Fruit fly (Drosophila melanogaster): ENCODE measurements around the gene Svil.

Svil gene

DNA sequence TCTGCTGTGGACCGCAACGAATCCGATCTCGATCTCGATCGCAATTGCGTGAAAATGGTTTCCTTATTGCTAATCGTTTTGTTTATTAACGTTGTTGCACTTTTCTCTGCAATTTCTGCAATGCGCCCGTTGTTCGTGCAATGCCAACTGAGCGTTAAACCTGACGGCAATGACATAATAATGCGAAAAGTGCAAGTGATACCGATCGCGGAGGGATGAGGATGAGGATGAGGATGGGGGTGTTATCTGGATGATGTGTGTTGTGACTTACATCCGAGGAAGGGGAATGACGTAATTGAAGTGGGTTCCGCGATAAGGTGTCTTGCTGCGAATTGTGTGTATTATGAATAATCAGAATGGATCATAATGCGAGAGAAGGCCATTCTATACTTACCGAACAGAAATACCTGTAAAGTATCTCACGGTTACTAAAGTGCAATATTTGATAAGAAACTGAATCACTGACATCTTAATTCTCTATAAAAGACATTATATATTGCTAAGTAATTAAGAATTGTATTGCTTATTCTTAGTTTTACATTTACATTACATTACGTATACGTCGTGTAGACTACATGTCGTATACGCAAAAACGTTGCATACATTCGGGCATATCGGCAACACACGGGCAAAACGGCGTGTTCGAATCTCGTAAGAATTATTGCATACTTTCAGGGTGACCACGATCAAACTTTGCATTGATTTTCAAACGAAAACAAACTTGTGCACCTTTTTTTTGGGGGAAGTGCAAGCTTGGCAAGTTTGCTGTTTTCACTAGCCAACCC, 108.1 kb downstream of the Svil start:
- peak; percentile 62 for TF ChIP-seq Eip78C (GFP tag)
- 0 out of 3 replicates have a peak, but pooled peaks have one; percentile 41 for TF ChIP-seq CG6163 (GFP tag; IDR thresholded peaks at IDR 0.05)
- peak; percentile 65 for TF ChIP-seq svp (GFP tag)
- no peak for TF ChIP-seq fkh (GFP tag; optimal IDR thresholded peaks at IDR 0.05)
- peak; percentile 38 for TF ChIP-seq Blimp-1 (GFP tag; optimal IDR thresholded peaks at IDR 0.05)

DNA sequence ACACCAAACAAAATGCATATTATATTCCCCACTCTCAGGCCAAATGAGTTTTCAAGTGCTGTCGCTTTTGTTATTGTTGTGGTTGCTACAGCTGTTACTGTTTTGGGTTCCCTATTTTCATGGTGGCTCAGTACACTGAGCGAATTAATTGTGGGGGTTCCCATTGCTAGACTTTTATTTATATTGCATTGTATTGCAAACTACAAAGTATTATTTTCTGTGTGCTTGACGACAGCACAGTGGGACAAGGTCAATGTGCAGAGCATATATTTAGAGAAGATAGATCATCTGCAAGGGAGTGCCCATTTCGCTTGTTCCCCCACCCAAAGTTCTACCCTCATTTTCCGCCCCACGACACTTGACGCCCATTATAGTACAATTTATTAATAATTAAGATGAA, 109.0 kb downstream of the Svil start:
- TF ChIP-seq Lpt (GFP tag; optimal IDR thresholded peaks at IDR 0.05) (no peak), eg (GFP tag; IDR thresholded peaks at IDR 0.05) (0 out of 3 replicates have a peak, but pooled peaks have one; percentile 30), topi (GFP tag; optimal IDR thresholded peaks at IDR 0.05) (peak; percentile 26), CG7368 (GFP tag; optimal IDR thresholded peaks at IDR 0.05) (peak; percentile 5), CG11294 (GFP tag; IDR thresholded peaks at IDR 0.05) (no peak), CG34406 (GFP tag; optimal IDR thresholded peaks at IDR 0.05) (peak; percentile 12), ss (GFP tag; optimal IDR thresholded peaks at IDR 0.05) (no peak), Sox15 (GFP tag; optimal IDR thresholded peaks at IDR 0.05) (no peak), fd59A (GFP tag; optimal IDR thresholded peaks at IDR 0.05) (no peak), fkh (GFP tag; optimal IDR thresholded peaks at IDR 0.05) (no peak), Ets96B (tag; optimal IDR thresholded peaks at IDR 0.05) (peak; percentile 50), Hr39 (GFP tag; optimal IDR thresholded peaks at IDR 0.05) (no peak), Met (GFP tag; optimal IDR thresholded peaks at IDR 0.05) (peak; percentile 39), CG16779 (tag; optimal IDR thresholded peaks at IDR 0.05) (no peak), spab (GFP tag; optimal IDR thresholded peaks at IDR 0.05) (peak; percentile 27), esn (GFP tag; optimal IDR thresholded peaks at IDR 0.05) (peak; percentile 29), CG6792 (GFP tag; optimal IDR thresholded peaks at IDR 0.05) (peak; percentile 25), pdm3 (GFP tag; optimal IDR thresholded peaks at IDR 0.05) (peak; percentile 35), CG8319 (GFP tag; optimal IDR thresholded peaks at IDR 0.05) (no peak), Gug (GFP tag; IDR thresholded peaks at IDR 0.05) (no peak), svp (GFP tag) (peak; percentile 79), Hr38 (GFP tag; optimal IDR thresholded peaks at IDR 0.05) (no peak), CG15336 (GFP tag; IDR thresholded peaks at IDR 0.05) (peak; percentile 48; the same call in 1 of the 2 replicates), achi (GFP tag; optimal IDR thresholded peaks at IDR 0.05) (peak; percentile 55), CG6808 (GFP tag; optimal IDR thresholded peaks at IDR 0.05) (no peak), CG8119 (GFP tag; IDR thresholded peaks at IDR 0.05) (peak; percentile 47), CG6854 (GFP tag; optimal IDR thresholded peaks at IDR 0.05) (no peak), CG9139 (GFP tag; optimal IDR thresholded peaks at IDR 0.05) (no peak), cyc (GFP tag; optimal IDR thresholded peaks at IDR 0.05) (peak; percentile 42), dac (GFP tag; optimal IDR thresholded peaks at IDR 0.05) (peak; percentile 17), CG1621 (tag; optimal IDR thresholded peaks at IDR 0.05) (no peak), CG32006 (GFP tag; optimal IDR thresholded peaks at IDR 0.05) (peak; percentile 50), CG10669 (GFP tag; optimal IDR thresholded peaks at IDR 0.05) (peak; percentile 30), Blimp-1 (GFP tag; optimal IDR thresholded peaks at IDR 0.05) (no peak), CG6163 (GFP tag; IDR thresholded peaks at IDR 0.05) (peak; percentile 52; the same call in 1 of the 3 replicates), OdsH (GFP tag; optimal IDR thresholded peaks at IDR 0.05) (peak; percentile 46), CG31627 (GFP tag; optimal IDR thresholded peaks at IDR 0.05) (peak; percentile 4), CG4318 (GFP tag; optimal IDR thresholded peaks at IDR 0.05) (peak; percentile 26), Hr4 (GFP tag; optimal IDR thresholded peaks at IDR 0.05) (peak; percentile 60), Eip93F (GFP tag; optimal IDR thresholded peaks at IDR 0.05) (no peak), salr (GFP tag; optimal IDR thresholded peaks at IDR 0.05) (no peak), fd85E (GFP tag; optimal IDR thresholded peaks at IDR 0.05) (no peak), Eip78C (GFP tag) (peak; percentile 90), dsx (GFP tag; optimal IDR thresholded peaks at IDR 0.05; ENCODE audit: poor library complexity, severe bottlenecking) (no peak), Eip75B (GFP tag; optimal IDR thresholded peaks at IDR 0.05) (peak; percentile 11), net (GFP tag; optimal IDR thresholded peaks at IDR 0.05) (peak; percentile 43), vri (GFP tag; optimal IDR thresholded peaks at IDR 0.05) (no peak), CG3919 (GFP tag; optimal IDR thresholded peaks at IDR 0.05) (peak; percentile 64)
